Worm (Caenorhabditis elegans) whole organism, L4 larva: Measurements from ENCODE around the gene R151.10.
A peak's percentile ranks its signal among the peaks of the same experiment; 100 is the strongest.

Experiments
- D1046.2 ChIP-seq: fragments of 200-800 bp; sonication (Bioruptor generic); IDR thresholded peaks from 2 replicates; pipeline ENCODE4 v1.3.6; 2022; ENCODE audit warnings: missing genetic modification characterization, missing compliant biosample characterization
- F10B5.3 ChIP-seq: sonication (generic microtip); optimal IDR thresholded peaks from 2 replicates; lab custom pipeline; 2016; ENCODE audit warnings: mild to moderate bottlenecking, missing genetic modification characterization, missing compliant biosample characterization
- T20F7.1 ChIP-seq: fragments of 200-800 bp; sonication (Bioruptor generic); optimal IDR thresholded peaks from 2 replicates; lab custom pipeline; 2018; ENCODE audit warnings: mild to moderate bottlenecking, missing genetic modification characterization, missing compliant biosample characterization
- Y48G9A.11 ChIP-seq: fragments of 200-800 bp; sonication (Bioruptor generic); IDR thresholded peaks from 2 replicates; pipeline ENCODE4 v1.3.6; 2022; ENCODE audit warnings: missing genetic modification reagents, missing genetic modification characterization, missing compliant biosample characterization
- ZK337.2 ChIP-seq: fragments of 200-800 bp; sonication (Bioruptor generic); IDR thresholded peaks from 2 replicates; pipeline ENCODE4 v1.3.6; 2022; ENCODE audit warnings: missing genetic modification reagents, missing genetic modification characterization, missing compliant biosample characterization
- arid-1 ChIP-seq: fragments of 200-800 bp; sonication (Bioruptor generic); conservative IDR thresholded peaks from 2 replicates; pipeline ENCODE4 v1.3.6; 2022; ENCODE audit warnings: missing genetic modification reagents, missing genetic modification characterization, missing compliant biosample characterization
- ceh-20 ChIP-seq: fragments of 200-800 bp; sonication (Bioruptor generic); IDR thresholded peaks from 2 replicates; pipeline ENCODE4 v1.3.6; 2022; ENCODE audit warnings: missing genetic modification reagents, missing genetic modification characterization, missing compliant biosample characterization
- ceh-28 ChIP-seq: fragments of 150-350 bp; optimal IDR thresholded peaks from 2 replicates; lab custom pipeline; 2014; ENCODE audit warnings: missing biosample characterization, missing genetic modification reagents, missing genetic modification characterization
- ceh-44 ChIP-seq: fragments of 200-800 bp; sonication (Bioruptor generic); IDR thresholded peaks from 2 replicates; pipeline ENCODE4 v1.3.6; 2022; ENCODE audit warnings: missing genetic modification reagents, missing genetic modification characterization, missing compliant biosample characterization
- ces-1 ChIP-seq: fragments of 150-350 bp; sonication (generic microtip); optimal IDR thresholded peaks from 4 replicates; lab custom pipeline; 2014; ENCODE audit warnings: missing biosample characterization, missing genetic modification reagents, missing genetic modification characterization
- ctbp-1 ChIP-seq: fragments of 200-800 bp; sonication (Bioruptor generic); IDR thresholded peaks from 2 replicates; pipeline ENCODE4 v1.3.6; 2022; ENCODE audit warnings: missing genetic modification reagents, missing genetic modification characterization, missing compliant biosample characterization
- daf-16 ChIP-seq, 3 experiments: sonication (generic microtip); optimal IDR thresholded peaks; 2 replicates each; lab custom pipeline; 2016 to 2017; ENCODE audit warnings: missing genetic modification characterization in 3 of 3, missing genetic modification reagents in 3 of 3, mild to moderate bottlenecking in 2 of 3, missing compliant biosample characterization in 2 of 3, missing biosample characterization in 1 of 3, moderate library complexity in 1 of 3
- dmd-8 ChIP-seq: fragments of 200-800 bp; sonication (Bioruptor generic); IDR thresholded peaks from 2 replicates; pipeline ENCODE4 v1.3.6; 2022; ENCODE audit warnings: missing genetic modification characterization, missing compliant biosample characterization
- dmd-9 ChIP-seq: fragments of 200-800 bp; sonication (Bioruptor generic); IDR thresholded peaks from 2 replicates; pipeline ENCODE4 v1.3.6; 2022; ENCODE audit warnings: missing genetic modification reagents, missing genetic modification characterization, missing compliant biosample characterization
- dpl-1 ChIP-seq: fragments of 150-350 bp; optimal IDR thresholded peaks from 2 replicates; lab custom pipeline; 2014; ENCODE audit warnings: missing biosample characterization, missing genetic modification reagents, missing genetic modification characterization
- dve-1 ChIP-seq: sonication (generic microtip); optimal IDR thresholded peaks from 2 replicates; lab custom pipeline; 2017; ENCODE audit warnings: antibody characterized with exemption, mild to moderate bottlenecking, missing genetic modification characterization, missing compliant biosample characterization; ENCODE audit not compliant: insufficient read depth
- egl-43 ChIP-seq: fragments of 200-800 bp; sonication (Bioruptor generic); IDR thresholded peaks from 2 replicates; pipeline ENCODE4 v1.3.6; 2022; ENCODE audit warnings: missing genetic modification reagents, missing genetic modification characterization, missing compliant biosample characterization
- hlh-30 ChIP-seq: sonication (generic microtip); optimal IDR thresholded peaks from 2 replicates; lab custom pipeline; 2017; ENCODE audit warnings: antibody characterized with exemption, mild to moderate bottlenecking, missing genetic modification characterization, missing compliant biosample characterization; ENCODE audit not compliant: insufficient read depth
- hmg-1.1 ChIP-seq: fragments of 200-800 bp; sonication (Bioruptor generic); IDR thresholded peaks from 2 replicates; pipeline ENCODE4 v1.3.6; 2022; ENCODE audit warnings: missing genetic modification reagents, missing genetic modification characterization, missing compliant biosample characterization
- jun-1 ChIP-seq: fragments of 150-350 bp; optimal IDR thresholded peaks from 2 replicates; lab custom pipeline; 2014; ENCODE audit warnings: missing biosample characterization, missing genetic modification reagents, missing genetic modification characterization
- lin-38 ChIP-seq: fragments of 200-800 bp; sonication (Bioruptor generic); IDR thresholded peaks from 2 replicates; pipeline ENCODE4 v1.3.6; 2022; ENCODE audit warnings: missing genetic modification reagents, missing genetic modification characterization, missing compliant biosample characterization
- lsy-2 ChIP-seq, 2 experiments: fragments of 150-350 bp in 1 of 2; sonication (generic microtip) in 1 of 2; optimal IDR thresholded peaks; 2 replicates each; lab custom pipeline; 2014 to 2017; ENCODE audit warnings: missing biosample characterization in 2 of 2, missing genetic modification characterization in 2 of 2
- mdl-1 ChIP-seq, 2 experiments: fragments of 150-350 bp in 1 of 2; sonication (generic microtip) in 1 of 2; optimal IDR thresholded peaks; 2 replicates each; lab custom pipeline; 2014 to 2017; ENCODE audit warnings: missing biosample characterization in 2 of 2, missing genetic modification characterization in 2 of 2
- mep-1 ChIP-seq: fragments of 150-350 bp; sonication (generic microtip); optimal IDR thresholded peaks from 3 replicates; lab custom pipeline; 2014; ENCODE audit warnings: missing biosample characterization, missing genetic modification characterization
- mes-2 ChIP-seq: sonication (generic microtip); optimal IDR thresholded peaks from 2 replicates; lab custom pipeline; 2016; ENCODE audit warnings: missing genotype, mild to moderate bottlenecking, missing genetic modification characterization, missing compliant biosample characterization; ENCODE audit not compliant: poor library complexity, severe bottlenecking
- mxl-2 ChIP-seq: fragments of 200-800 bp; sonication (Bioruptor generic); conservative IDR thresholded peaks from 2 replicates; pipeline ENCODE4 v1.3.6; 2022; ENCODE audit warnings: missing genetic modification reagents, missing genetic modification characterization, missing compliant biosample characterization
- nhr-10 ChIP-seq: fragments of 150-350 bp; optimal IDR thresholded peaks from 2 replicates; lab custom pipeline; 2014; ENCODE audit warnings: missing biosample characterization, missing genetic modification characterization
- nhr-102 ChIP-seq: sonication (generic microtip); optimal IDR thresholded peaks from 2 replicates; lab custom pipeline; 2016; ENCODE audit warnings: mild to moderate bottlenecking, missing genetic modification characterization, moderate library complexity, missing compliant biosample characterization
- nhr-111 ChIP-seq: fragments of 200-800 bp; sonication (Bioruptor generic); optimal IDR thresholded peaks from 2 replicates; lab custom pipeline; 2018; ENCODE audit warnings: mild to moderate bottlenecking, missing genetic modification characterization, missing compliant biosample characterization
- nhr-28 ChIP-seq: fragments of 150-350 bp; optimal IDR thresholded peaks from 2 replicates; lab custom pipeline; 2014; ENCODE audit warnings: missing biosample characterization, missing genetic modification characterization
- nhr-6 ChIP-seq: fragments of 150-350 bp; optimal IDR thresholded peaks from 2 replicates; lab custom pipeline; 2014; ENCODE audit warnings: missing biosample characterization, missing genetic modification characterization
- nhr-76 ChIP-seq: fragments of 150-350 bp; optimal IDR thresholded peaks from 2 replicates; lab custom pipeline; 2014; ENCODE audit warnings: missing biosample characterization, missing genetic modification characterization
- nhr-77 ChIP-seq: fragments of 150-350 bp; optimal IDR thresholded peaks from 2 replicates; lab custom pipeline; 2014; ENCODE audit warnings: missing biosample characterization, missing genetic modification characterization
- pha-4 ChIP-seq, 2 experiments: fragments of 150-350 bp in 1 of 2; fragments of 200-800 bp in 1 of 2; sonication (Bioruptor generic) in 1 of 2; IDR thresholded peaks in 1 of 2; optimal IDR thresholded peaks in 1 of 2; 2 replicates each; pipeline versions ENCODE4 v1.3.6 to Lab custom; 2014 to 2022; ENCODE audit warnings: missing genetic modification characterization in 2 of 2, missing genetic modification reagents in 2 of 2, missing biosample characterization in 1 of 2, missing compliant biosample characterization in 1 of 2
- saeg-2 ChIP-seq: fragments of 200-800 bp; sonication (Bioruptor generic); IDR thresholded peaks from 2 replicates; pipeline ENCODE4 v1.3.6; 2022; ENCODE audit warnings: missing genetic modification reagents, missing genetic modification characterization, missing compliant biosample characterization
- sdz-12 ChIP-seq: fragments of 200-800 bp; sonication (Bioruptor generic); optimal IDR thresholded peaks from 2 replicates; lab custom pipeline; 2018; ENCODE audit warnings: mild to moderate bottlenecking, missing genetic modification characterization, missing compliant biosample characterization
- skn-1 ChIP-seq: fragments of 150-350 bp; optimal IDR thresholded peaks from 2 replicates; lab custom pipeline; 2014; ENCODE audit warnings: missing biosample characterization, missing genetic modification characterization
- snpc-4 ChIP-seq: fragments of 150-350 bp; optimal IDR thresholded peaks from 2 replicates; lab custom pipeline; 2014; ENCODE audit warnings: missing biosample characterization, missing genetic modification characterization
- spr-3 ChIP-seq: fragments of 200-800 bp; sonication (Bioruptor generic); optimal IDR thresholded peaks from 2 replicates; lab custom pipeline; 2018; ENCODE audit warnings: mild to moderate bottlenecking, missing genetic modification characterization, missing compliant biosample characterization
- tra-1 ChIP-seq: fragments of 200-800 bp; sonication (Bioruptor generic); IDR thresholded peaks from 2 replicates; pipeline ENCODE4 v1.3.6; 2022; ENCODE audit warnings: missing genetic modification reagents, missing genetic modification characterization, missing compliant biosample characterization
- unc-39 ChIP-seq: sonication (generic microtip); optimal IDR thresholded peaks from 2 replicates; lab custom pipeline; 2017; ENCODE audit warnings: missing biosample characterization, missing genetic modification characterization
- unc-62 ChIP-seq, 3 experiments: fragments of 150-350 bp in 1 of 3; sonication (generic microtip); optimal IDR thresholded peaks in 2 of 3; peaks in 1 of 3; 1 replicate in 1 of 3; 2 replicates in 2 of 3; lab custom pipeline; 2014 to 2017; ENCODE audit warnings: missing biosample characterization in 3 of 3, missing genetic modification characterization in 3 of 3, missing genetic modification reagents in 3 of 3, missing genotype in 1 of 3
- vab-7 ChIP-seq: fragments of 200-800 bp; sonication (Bioruptor generic); IDR thresholded peaks from 2 replicates; pipeline ENCODE4 v1.3.6; 2022; ENCODE audit warnings: missing genetic modification reagents, missing genetic modification characterization, missing compliant biosample characterization
- zag-1 ChIP-seq: fragments of 150-350 bp; optimal IDR thresholded peaks from 2 replicates; lab custom pipeline; 2014; ENCODE audit warnings: missing biosample characterization, missing genetic modification characterization
- zfp-3 ChIP-seq: fragments of 200-800 bp; sonication (Bioruptor generic); conservative IDR thresholded peaks from 2 replicates; pipeline ENCODE4 v1.3.6; 2022; ENCODE audit warnings: missing genetic modification reagents, missing genetic modification characterization, missing compliant biosample characterization
- zip-2 ChIP-seq: fragments of 150-350 bp; optimal IDR thresholded peaks from 2 replicates; lab custom pipeline; 2014; ENCODE audit warnings: missing biosample characterization, missing genetic modification characterization

The R151.10 gene

ce11 chrIII:7278491-7278890, 47.8 kb upstream of the R151.10 start (continued):
- TF ChIP-seq ceh-28 (tag; lab: Kevin White, UChicago) (no peak), hmg-1.1 (peak; percentile 75), sdz-12 (GFP tag; lab: Kevin White, UChicago) (peak; percentile 74), ZK337.2 (peak; percentile 33; the same call in 1 of the 2 replicates), arid-1 (GFP tag; lab: Robert Waterston, UW) (no peak), zag-1 (no peak), dpl-1 (GFP tag; lab: Kevin White, UChicago) (peak; percentile 76), dmd-9 (GFP tag; lab: Robert Waterston, UW) (peak; percentile 67; the same call in 1 of the 2 replicates), Y48G9A.11 (no peak), nhr-76 (tag; lab: Kevin White, UChicago) (no peak), zfp-3 (GFP tag; lab: Robert Waterston, UW) (peak; percentile 57; the same call in 1 of the 2 replicates), skn-1 (tag; lab: Kevin White, UChicago) (no peak), ceh-44 (GFP tag; lab: Robert Waterston, UW) (no peak)

ce11 chrIII:7277228-7277627, 46.5 kb upstream of the R151.10 start, which contains the start of the genes spot-1 and B0361.11:
TSS of gene spot-1 (minus strand) at chrIII:7277274.
TSS of gene B0361.11 (plus strand) at chrIII:7277599.
- TF ChIP-seq snpc-4 (no peak), nhr-6 (peak; percentile 81), pha-4 (GFP tag; IDR thresholded peaks at IDR 0.05; lab: Robert Waterston, UW) (no peak), pha-4 (tag; optimal IDR thresholded peaks at IDR 0.05; lab: Kevin White, UChicago) (no peak), hlh-30 (tag; lab: Kevin White, UChicago) (peak; percentile 78), ceh-28 (tag; lab: Kevin White, UChicago) (no peak), hmg-1.1 (0 out of 2 replicates have a peak, but pooled peaks have one; percentile 9), nhr-77 (tag; lab: Kevin White, UChicago) (peak; percentile 23), mep-1 (peak; percentile 33), ces-1 (no peak), nhr-28 (tag; lab: Kevin White, UChicago) (peak; percentile 20), unc-62 (GFP tag; optimal IDR thresholded peaks at IDR 0.05 in 1 of 2; lab: Kevin White, UChicago) (peak in 1 of 2 experiments; percentile 30), unc-62 (tag; optimal IDR thresholded peaks at IDR 0.05; lab: Kevin White, UChicago) (no peak), lsy-2 (tag; optimal IDR thresholded peaks at IDR 0.05; lab: Kevin White, UChicago) (peak in 1 of 2 experiments; percentile 78), ctbp-1 (GFP tag; lab: Robert Waterston, UW) (no peak), T20F7.1 (GFP tag; lab: Kevin White, UChicago) (peak; percentile 56), saeg-2 (no peak), dmd-8 (GFP tag; lab: Robert Waterston, UW) (no peak), egl-43 (no peak), dpl-1 (GFP tag; lab: Kevin White, UChicago) (peak; percentile 96), mes-2 (tag; lab: Kevin White, UChicago) (peak; percentile 63), zip-2 (tag; lab: Kevin White, UChicago) (peak; percentile 3), spr-3 (no peak), dve-1 (tag; lab: Kevin White, UChicago) (peak; percentile 52), nhr-10 (tag; lab: Kevin White, UChicago) (no peak), lin-38 (GFP tag; lab: Robert Waterston, UW) (peak; percentile 93), daf-16 (GFP tag; optimal IDR thresholded peaks at IDR 0.05; lab: Kevin White, UChicago) (no peak), daf-16 (tag; optimal IDR thresholded peaks at IDR 0.05; lab: Kevin White, UChicago) (peak; percentile 28)

ce11 chrIII:7275296-7275695, 44.6 kb upstream of the R151.10 start, which contains the start of gene psd-1:
TSS of gene psd-1 (minus strand) at chrIII:7275396.
- TF ChIP-seq F10B5.3 = no peak
- no peak for TF ChIP-seq mxl-2 (GFP tag; lab: Robert Waterston, UW)
- TF ChIP-seq jun-1 (tag; lab: Kevin White, UChicago) = no peak
- TF ChIP-seq vab-7 (GFP tag; lab: Robert Waterston, UW) = no peak
- TF ChIP-seq ceh-20 = no peak
- no peak for TF ChIP-seq nhr-77 (tag; lab: Kevin White, UChicago)
- TF ChIP-seq ZK337.2 = no peak
- no peak for TF ChIP-seq tra-1
- no peak for TF ChIP-seq skn-1 (tag; lab: Kevin White, UChicago)
- TF ChIP-seq nhr-111 (GFP tag; lab: Kevin White, UChicago) = no peak
- no peak for TF ChIP-seq unc-39 (tag; lab: Kevin White, UChicago)
- TF ChIP-seq mdl-1 (tag; optimal IDR thresholded peaks at IDR 0.05; lab: Kevin White, UChicago) = no peak
- TF ChIP-seq zag-1 = no peak
- TF ChIP-seq egl-43 = no peak
- TF ChIP-seq nhr-102 (tag; lab: Kevin White, UChicago) = no peak
- no peak for TF ChIP-seq D1046.2
